Fruit fly (Drosophila melanogaster) whole organism, embryonic: ENCODE measurements around the gene raw.

Source experiments
- Bgb ChIP-seq: fragments of 200-800 bp; sonication (Bioruptor generic); IDR thresholded peaks from 2 replicates; pipeline ENCODE4 v1.3.6; 2022; ENCODE audit warnings: missing biosample characterization, missing genetic modification characterization; ENCODE audit not compliant: partially characterized antibody
- C15 ChIP-seq: fragments of 200-800 bp; sonication (Bioruptor generic); IDR thresholded peaks from 3 replicates; pipeline ENCODE4 v1.3.6; 2022; ENCODE audit warnings: missing biosample characterization, missing genetic modification characterization
- CG10543 ChIP-seq: fragments of 200-800 bp; sonication (Bioruptor generic); optimal IDR thresholded peaks from 3 replicates; lab custom pipeline; 2017; ENCODE audit warnings: missing biosample characterization, mild to moderate bottlenecking, missing genetic modification characterization, moderate library complexity
- CG10565 ChIP-seq: fragments of 200-800 bp; sonication (Bioruptor generic); optimal IDR thresholded peaks from 3 replicates; lab custom pipeline; 2016; ENCODE audit warnings: missing biosample characterization, mild to moderate bottlenecking, missing genetic modification characterization
- CG13123 ChIP-seq: fragments of 200-800 bp; sonication (Bioruptor generic); optimal IDR thresholded peaks from 2 replicates; lab custom pipeline; 2016; ENCODE audit warnings: missing biosample characterization, missing genetic modification characterization
- CG13894 ChIP-seq: fragments of 200-800 bp; sonication (Bioruptor generic); optimal IDR thresholded peaks from 3 replicates; lab custom pipeline; 2018; ENCODE audit warnings: missing biosample characterization, mild to moderate bottlenecking, missing genetic modification characterization, moderate library complexity
- CG14860 ChIP-seq: fragments of 200-800 bp; sonication (Bioruptor generic); IDR thresholded peaks from 3 replicates; pipeline ENCODE4 v1.3.6; 2022; ENCODE audit warnings: missing biosample characterization, missing genetic modification characterization; ENCODE audit not compliant: partially characterized antibody
- CG18476 ChIP-seq: fragments of 200-800 bp; sonication (Bioruptor generic); optimal IDR thresholded peaks from 2 replicates; lab custom pipeline; 2016; ENCODE audit warnings: missing biosample characterization, mild to moderate bottlenecking, missing genetic modification characterization
- CG2202 ChIP-seq: fragments of 200-800 bp; sonication (Bioruptor generic); optimal IDR thresholded peaks from 2 replicates; lab custom pipeline; 2018; ENCODE audit warnings: missing biosample characterization, mild to moderate bottlenecking, missing genetic modification characterization
- CG31441 ChIP-seq: fragments of 200-800 bp; sonication (Bioruptor generic); IDR thresholded peaks from 2 replicates; pipeline ENCODE4 v1.3.6; 2022; ENCODE audit warnings: missing biosample characterization, missing genetic modification characterization
- CG32767 ChIP-seq: fragments of 200-800 bp; sonication (Bioruptor generic); IDR thresholded peaks from 2 replicates; pipeline ENCODE4 v1.3.6; 2022; ENCODE audit warnings: missing biosample characterization, missing genetic modification characterization
- CG34376 ChIP-seq: fragments of 200-800 bp; sonication (Bioruptor generic); optimal IDR thresholded peaks from 2 replicates; lab custom pipeline; 2018; ENCODE audit warnings: missing biosample characterization, mild to moderate bottlenecking, missing genetic modification characterization
- CG6689 ChIP-seq: fragments of 200-800 bp; sonication (Bioruptor generic); IDR thresholded peaks from 2 replicates; pipeline ENCODE4 v1.3.6; 2022; ENCODE audit warnings: missing biosample characterization, missing genetic modification characterization
- CG6765 ChIP-seq: fragments of 200-800 bp; sonication (Bioruptor generic); optimal IDR thresholded peaks from 3 replicates; lab custom pipeline; 2017; ENCODE audit warnings: missing biosample characterization, mild to moderate bottlenecking, missing genetic modification characterization
- CG6791 ChIP-seq: fragments of 200-800 bp; sonication (Bioruptor generic); IDR thresholded peaks from 3 replicates; pipeline ENCODE4 v1.3.6; 2022; ENCODE audit warnings: missing biosample characterization, missing genetic modification characterization; ENCODE audit not compliant: partially characterized antibody
- CG8281 ChIP-seq: fragments of 200-800 bp; sonication (Bioruptor generic); optimal IDR thresholded peaks from 2 replicates; lab custom pipeline; 2018; ENCODE audit warnings: missing biosample characterization, mild to moderate bottlenecking, missing genetic modification characterization, moderate library complexity
- CG9437 ChIP-seq: fragments of 200-800 bp; sonication (Bioruptor generic); optimal IDR thresholded peaks from 2 replicates; lab custom pipeline; 2018; ENCODE audit warnings: missing biosample characterization, mild to moderate bottlenecking, missing genetic modification characterization
- CG9609 ChIP-seq: fragments of 200-800 bp; sonication (Bioruptor generic); optimal IDR thresholded peaks from 3 replicates; lab custom pipeline; 2016; ENCODE audit warnings: missing biosample characterization, missing genetic modification characterization
- Dbx ChIP-seq: fragments of 200-800 bp; sonication (Bioruptor generic); IDR thresholded peaks from 3 replicates; pipeline ENCODE4 v1.3.6; 2022; ENCODE audit warnings: missing biosample characterization, missing genetic modification characterization
- Dip3 ChIP-seq: fragments of 200-800 bp; sonication (Bioruptor generic); optimal IDR thresholded peaks from 3 replicates; lab custom pipeline; 2016; ENCODE audit warnings: missing biosample characterization, missing genetic modification characterization
- Drgx ChIP-seq: fragments of 200-800 bp; sonication (Bioruptor generic); IDR thresholded peaks from 2 replicates; pipeline ENCODE4 v1.3.6; 2022; ENCODE audit warnings: missing biosample characterization, missing genetic modification characterization
- HmgD ChIP-seq: fragments of 200-800 bp; sonication (Bioruptor generic); optimal IDR thresholded peaks from 3 replicates; lab custom pipeline; 2016; ENCODE audit warnings: missing biosample characterization, missing genetic modification characterization
- Hr39 ChIP-seq: fragments of >200 bp; optimal IDR thresholded peaks from 2 replicates; lab custom pipeline; 2017
- NC2α ChIP-seq: fragments of 200-800 bp; sonication (Bioruptor generic); optimal IDR thresholded peaks from 2 replicates; lab custom pipeline; 2016; ENCODE audit warnings: missing biosample characterization, missing genetic modification characterization
- NK7.1 ChIP-seq: fragments of 200-800 bp; sonication (Bioruptor generic); optimal IDR thresholded peaks from 3 replicates; lab custom pipeline; 2016; ENCODE audit warnings: missing biosample characterization, missing genetic modification characterization
- Oaz ChIP-seq: fragments of 200-800 bp; sonication (Bioruptor generic); IDR thresholded peaks from 2 replicates; pipeline ENCODE4 v1.3.6; 2022; ENCODE audit warnings: missing biosample characterization, missing genetic modification characterization
- Opbp ChIP-seq: fragments of 200-800 bp; sonication (Bioruptor generic); IDR thresholded peaks from 3 replicates; pipeline ENCODE4 v1.3.6; 2022; ENCODE audit warnings: missing biosample characterization, missing genetic modification characterization; ENCODE audit not compliant: partially characterized antibody
- Sox100B ChIP-seq: fragments of 200-800 bp; sonication (Bioruptor generic); optimal IDR thresholded peaks from 3 replicates; lab custom pipeline; 2018; ENCODE audit warnings: missing biosample characterization, mild to moderate bottlenecking, missing genetic modification characterization
- TFAM ChIP-seq: fragments of 200-800 bp; sonication (Bioruptor generic); optimal IDR thresholded peaks from 2 replicates; lab custom pipeline; 2017; ENCODE audit warnings: missing biosample characterization, missing genetic modification characterization, inconsistent platforms
- Vsx1 ChIP-seq: fragments of 200-800 bp; sonication (Bioruptor generic); optimal IDR thresholded peaks from 2 replicates; lab custom pipeline; 2017; ENCODE audit warnings: missing biosample characterization, mild to moderate bottlenecking, missing genetic modification characterization, missing genetic modification reagents
- Xbp1 ChIP-seq: fragments of 200-800 bp; sonication (Bioruptor generic); optimal IDR thresholded peaks from 3 replicates; lab custom pipeline; 2016; ENCODE audit warnings: missing biosample characterization, mild to moderate bottlenecking, missing genetic modification characterization
- al ChIP-seq: fragments of 200-800 bp; sonication (Bioruptor generic); IDR thresholded peaks from 2 replicates; pipeline ENCODE4 v1.3.6; 2022; ENCODE audit warnings: missing biosample characterization, missing genetic modification characterization
- bbx ChIP-seq: fragments of 200-800 bp; sonication (Bioruptor generic); IDR thresholded peaks from 2 replicates; pipeline ENCODE4 v1.3.6; 2022; ENCODE audit warnings: missing biosample characterization, missing genetic modification characterization; ENCODE audit not compliant: partially characterized antibody
- btn ChIP-seq: fragments of 200-800 bp; sonication (Bioruptor generic); optimal IDR thresholded peaks from 2 replicates; lab custom pipeline; 2016; ENCODE audit warnings: missing biosample characterization, missing genetic modification characterization
- ci ChIP-seq: fragments of 200-800 bp; sonication (Bioruptor generic); IDR thresholded peaks from 3 replicates; pipeline ENCODE4 v1.3.6; 2022; ENCODE audit warnings: missing biosample characterization, missing genetic modification characterization
- crc ChIP-seq: fragments of 200-800 bp; sonication (Bioruptor generic); optimal IDR thresholded peaks from 2 replicates; lab custom pipeline; 2016; ENCODE audit warnings: missing biosample characterization, missing genetic modification characterization
- da ChIP-seq: fragments of 200-800 bp; sonication (Bioruptor generic); optimal IDR thresholded peaks from 2 replicates; lab custom pipeline; 2016; ENCODE audit warnings: missing biosample characterization, missing genetic modification characterization
- dati ChIP-seq: fragments of 200-800 bp; sonication (Bioruptor generic); IDR thresholded peaks from 2 replicates; pipeline ENCODE4 v1.3.6; 2022; ENCODE audit warnings: missing biosample characterization, missing genetic modification characterization
- dm ChIP-seq: fragments of 200-800 bp; sonication (Bioruptor generic); optimal IDR thresholded peaks from 3 replicates; lab custom pipeline; 2016; ENCODE audit warnings: missing biosample characterization, missing genetic modification characterization
- dmrt11E ChIP-seq: fragments of 200-800 bp; sonication (Bioruptor generic); optimal IDR thresholded peaks from 3 replicates; lab custom pipeline; 2018; ENCODE audit warnings: missing biosample characterization, mild to moderate bottlenecking, missing genetic modification characterization, moderate library complexity
- dpn ChIP-seq, 2 experiments: fragments of 200-800 bp; sonication (Bioruptor generic); optimal IDR thresholded peaks; 3 replicates each; lab custom pipeline; 2016; ENCODE audit warnings: missing biosample characterization in 2 of 2, missing genetic modification characterization in 2 of 2
- fd96Cb ChIP-seq: fragments of 200-800 bp; sonication (Bioruptor generic); optimal IDR thresholded peaks from 2 replicates; lab custom pipeline; 2018; ENCODE audit warnings: missing biosample characterization, mild to moderate bottlenecking, missing genetic modification characterization, moderate library complexity
- gcm ChIP-seq: fragments of 200-800 bp; sonication (Bioruptor generic); optimal IDR thresholded peaks from 2 replicates; lab custom pipeline; 2019; ENCODE audit warnings: missing biosample characterization, mild to moderate bottlenecking, missing genetic modification characterization, moderate library complexity
- gsb-n ChIP-seq: fragments of 200-800 bp; sonication (Bioruptor generic); optimal IDR thresholded peaks from 3 replicates; lab custom pipeline; 2018; ENCODE audit warnings: missing biosample characterization, mild to moderate bottlenecking, missing genetic modification characterization
- kay ChIP-seq: fragments of 200-800 bp; sonication (Bioruptor generic); optimal IDR thresholded peaks from 2 replicates; lab custom pipeline; 2016; ENCODE audit warnings: missing biosample characterization, missing genetic modification characterization
- klu ChIP-seq: fragments of 200-800 bp; sonication (Bioruptor generic); IDR thresholded peaks from 2 replicates; pipeline ENCODE4 v1.3.6; 2022; ENCODE audit warnings: missing biosample characterization, missing genetic modification characterization
- nmo ChIP-seq: fragments of 200-800 bp; sonication (Bioruptor generic); optimal IDR thresholded peaks from 2 replicates; lab custom pipeline; 2018; ENCODE audit warnings: missing biosample characterization, mild to moderate bottlenecking, missing genetic modification characterization, moderate library complexity
- odd ChIP-seq: fragments of 200-800 bp; sonication (Bioruptor generic); optimal IDR thresholded peaks from 2 replicates; lab custom pipeline; 2017; ENCODE audit warnings: missing biosample characterization, mild to moderate bottlenecking, missing genetic modification characterization
- pb ChIP-seq: fragments of 200-800 bp; sonication (Bioruptor generic); optimal IDR thresholded peaks from 3 replicates; lab custom pipeline; 2016; ENCODE audit warnings: missing biosample characterization, missing genetic modification characterization
- slbo ChIP-seq: fragments of 200-800 bp; sonication (Bioruptor generic); IDR thresholded peaks from 2 replicates; pipeline ENCODE4 v1.3.6; 2022; ENCODE audit warnings: missing biosample characterization, missing genetic modification characterization
- unpg ChIP-seq: fragments of 200-800 bp; sonication (Bioruptor generic); optimal IDR thresholded peaks from 3 replicates; lab custom pipeline; 2018; ENCODE audit warnings: missing biosample characterization, mild to moderate bottlenecking, missing genetic modification characterization, moderate library complexity
- zfh1 ChIP-seq: fragments of 200-800 bp; sonication (Bioruptor generic); IDR thresholded peaks from 3 replicates; pipeline ENCODE4 v1.3.6; 2022; ENCODE audit warnings: missing biosample characterization, missing genetic modification characterization

Gene raw

DNA sequence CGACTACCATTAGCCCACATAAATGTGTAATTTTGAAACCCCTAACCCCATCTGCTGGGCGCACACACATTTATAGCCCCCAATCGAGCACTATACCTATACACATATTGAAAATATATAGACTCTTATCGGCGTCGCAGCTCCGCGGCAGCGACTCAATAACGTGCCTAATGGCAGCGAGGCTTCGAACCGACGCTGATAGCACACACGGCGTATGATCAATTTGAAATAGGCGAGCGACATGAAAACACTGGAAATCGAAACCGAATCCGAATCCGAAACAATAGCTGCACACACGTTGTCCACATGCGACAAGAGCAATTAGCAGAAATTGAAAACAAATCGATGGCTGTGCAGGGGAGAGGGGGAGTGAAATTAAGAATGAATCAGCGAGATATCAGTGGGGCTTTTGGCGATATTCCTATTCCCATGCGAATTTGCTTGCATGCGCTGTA is 46.2 kb downstream of the raw start (continued):
- TF ChIP-seq CG6791 (GFP tag; lab: Robert Waterston, UW): no peak
- TF ChIP-seq gcm (GFP tag; lab: Kevin White, UChicago): peak; percentile 19
- no peak for TF ChIP-seq odd
- TF ChIP-seq CG13123 (GFP tag; lab: Kevin White, UChicago): no peak
- no peak for TF ChIP-seq fd96Cb (tag; lab: Kevin White, UChicago)
- TF ChIP-seq dati (GFP tag; lab: Robert Waterston, UW): no peak
- peak; percentile 91 for TF ChIP-seq CG13894 (tag; lab: Kevin White, UChicago)
- TF ChIP-seq kay (GFP tag; lab: Kevin White, UChicago): peak; percentile 24
- TF ChIP-seq CG6765 (GFP tag; lab: Kevin White, UChicago): no peak
- TF ChIP-seq klu (GFP tag; lab: Robert Waterston, UW): no peak
- no peak for TF ChIP-seq Xbp1 (GFP tag; lab: Kevin White, UChicago)
- TF ChIP-seq CG10543 (GFP tag; lab: Kevin White, UChicago): peak; percentile 87
- no peak for TF ChIP-seq btn
- no peak for TF ChIP-seq C15 (GFP tag; lab: Robert Waterston, UW)
- no peak for TF ChIP-seq NC2α (GFP tag; lab: Kevin White, UChicago)
- TF ChIP-seq dpn (GFP tag; optimal IDR thresholded peaks at IDR 0.05; lab: Kevin White, UChicago): no peak
- TF ChIP-seq pb (GFP tag; lab: Kevin White, UChicago): no peak
- no peak for TF ChIP-seq CG31441 (GFP tag; lab: Robert Waterston, UW)
- no peak for TF ChIP-seq da (GFP tag; lab: Kevin White, UChicago)
- no peak for TF ChIP-seq dm (GFP tag; lab: Kevin White, UChicago)
- no peak for TF ChIP-seq Opbp (GFP tag; lab: Robert Waterston, UW)
- TF ChIP-seq dmrt11E (tag; lab: Kevin White, UChicago): no peak
- no peak for TF ChIP-seq CG6689
- TF ChIP-seq Vsx1 (GFP tag; lab: Kevin White, UChicago): peak; percentile 27
- no peak for TF ChIP-seq bbx
- no peak for TF ChIP-seq gsb-n (tag; lab: Kevin White, UChicago)
- TF ChIP-seq crc (GFP tag; lab: Kevin White, UChicago): no peak
- TF ChIP-seq HmgD (GFP tag; lab: Kevin White, UChicago): no peak
- TF ChIP-seq slbo (GFP tag; lab: Robert Waterston, UW): no peak
- no peak for TF ChIP-seq CG9609 (GFP tag; lab: Kevin White, UChicago)
- peak; percentile 95 for TF ChIP-seq CG34376 (GFP tag; lab: Kevin White, UChicago)
- TF ChIP-seq Hr39 (lab: Kevin White, UChicago): no peak
- TF ChIP-seq al (GFP tag; lab: Robert Waterston, UW): no peak
- no peak for TF ChIP-seq Bgb (GFP tag; lab: Robert Waterston, UW)
- peak; percentile 66; the same call in 2 of the 3 replicates for TF ChIP-seq ci (GFP tag; lab: Robert Waterston, UW)
- no peak for TF ChIP-seq CG14860 (GFP tag; lab: Robert Waterston, UW)
- no peak for TF ChIP-seq Sox100B (GFP tag; lab: Kevin White, UChicago)
- TF ChIP-seq Oaz (GFP tag; lab: Robert Waterston, UW): no peak
- no peak for TF ChIP-seq CG32767 (GFP tag; lab: Robert Waterston, UW)
- no peak for TF ChIP-seq CG2202
- no peak for TF ChIP-seq Dip3 (GFP tag; lab: Kevin White, UChicago)
- TF ChIP-seq NK7.1 (GFP tag; lab: Kevin White, UChicago): no peak
- no peak for TF ChIP-seq nmo (GFP tag; lab: Kevin White, UChicago)
- TF ChIP-seq zfh1 (GFP tag; lab: Robert Waterston, UW): 0 out of 3 replicates have a peak, but pooled peaks have one; percentile 45
- TF ChIP-seq CG9437 (GFP tag; lab: Kevin White, UChicago): no peak
- no peak for TF ChIP-seq CG10565 (GFP tag; lab: Kevin White, UChicago)
- TF ChIP-seq unpg: peak; percentile 29
- no peak for TF ChIP-seq TFAM (GFP tag; lab: Kevin White, UChicago)
- TF ChIP-seq Dbx (GFP tag; lab: Robert Waterston, UW): no peak
- no peak for TF ChIP-seq CG18476
- TF ChIP-seq Drgx (GFP tag; lab: Robert Waterston, UW): no peak
- no peak for TF ChIP-seq CG8281 (tag; lab: Kevin White, UChicago)
